Worm (Caenorhabditis elegans): ENCODE results near the gene K06A4.2.
"Not testable (repeated sequence)": the region's sequence is repeated elsewhere in the genome, so short reads cannot be mapped to it uniquely, and the experiment has no call there.

The K06A4.2 gene

DNA sequence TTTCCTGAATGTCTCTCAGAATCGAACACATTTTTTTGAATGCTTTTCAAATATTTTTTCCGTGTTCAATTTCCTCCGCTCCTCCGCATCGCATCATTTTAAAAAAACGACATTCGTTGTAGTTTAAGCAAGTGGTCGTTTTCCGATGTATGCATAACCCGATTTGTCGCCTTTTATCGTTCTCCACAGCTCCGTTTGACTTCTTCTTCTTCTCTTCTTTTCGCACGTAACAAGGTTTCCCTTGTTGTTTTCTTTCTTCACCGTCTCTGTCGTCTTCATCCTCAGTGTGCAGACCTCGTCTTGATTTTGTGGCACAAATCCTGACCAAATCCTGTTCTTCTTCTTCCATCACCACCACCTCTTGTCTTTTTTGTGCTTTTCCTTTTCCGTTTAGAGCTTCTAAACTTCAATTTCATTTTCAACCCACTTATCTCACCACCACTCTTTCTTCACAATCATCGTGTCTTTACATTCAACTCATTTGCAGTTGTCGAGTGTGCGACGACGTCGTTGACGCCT is at the start of gene K06A4.2:
Gene K06A4.2, plus strand, starts transcription at position 469 of the 519 bp plus-strand sequence.
- TF ChIP-seq che-1 (tag; optimal IDR thresholded peaks at IDR 0.05), result no peak
- peak; percentile 75 for TF ChIP-seq unc-42 (tag; optimal IDR thresholded peaks at IDR 0.05)

DNA sequence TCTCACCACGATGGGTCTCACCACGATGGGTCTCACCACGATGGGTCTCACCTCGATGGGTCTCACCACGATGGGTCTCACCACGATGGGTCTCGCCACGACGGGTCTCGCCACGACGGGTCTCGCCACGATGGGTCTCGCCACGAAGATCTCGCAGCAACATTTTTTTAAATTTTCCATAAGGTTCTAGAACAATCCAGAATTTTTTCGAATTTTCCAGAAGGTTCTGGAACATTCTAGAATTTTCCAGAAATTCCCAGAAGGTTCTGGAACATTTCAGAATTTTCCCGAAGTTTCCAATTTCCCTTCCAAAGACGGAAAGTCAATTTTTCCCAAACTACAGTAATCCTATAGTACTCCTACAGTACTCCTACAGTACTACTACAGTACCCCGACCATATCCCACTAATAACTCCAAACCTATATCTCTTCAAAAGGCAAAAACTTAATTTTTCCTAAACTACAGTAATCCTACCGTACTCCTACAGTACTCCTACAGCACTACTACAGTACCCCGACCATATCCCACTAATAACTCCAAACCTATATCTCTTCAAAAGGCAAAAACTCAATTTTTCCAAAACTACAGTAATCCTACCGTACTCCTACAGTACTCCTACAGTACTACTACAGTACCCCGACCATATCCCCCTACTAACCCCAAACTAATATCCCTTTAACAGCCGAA is 44.5 kb upstream of the K06A4.2 start, which contains the start of gene Y54B9A.1:
Gene Y54B9A.1, minus strand, starts transcription at position 235 of the 688 bp plus-strand sequence.
- TF ChIP-seq ztf-16, gmeb-2, ref-2 (tag; optimal IDR thresholded peaks at IDR 0.05): not testable (repeated sequence)

DNA sequence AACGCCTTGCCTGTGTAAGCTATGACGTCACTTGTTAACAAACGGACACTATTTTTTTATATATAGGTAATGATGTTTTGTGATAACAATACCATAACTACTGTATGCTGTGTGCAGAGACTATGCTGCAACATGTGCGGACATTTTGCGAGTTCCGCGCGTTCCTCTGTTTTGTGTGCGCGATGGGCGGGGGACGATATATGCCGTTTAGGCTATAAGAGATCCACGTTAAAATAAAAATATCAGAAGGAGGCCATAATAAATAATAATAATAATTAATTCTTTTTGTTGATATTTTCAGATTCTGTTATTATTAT is 44.0 kb upstream of the K06A4.2 start:
- no peak for TF ChIP-seq ceh-30 (tag; optimal IDR thresholded peaks at IDR 0.05)
- no peak for TF ChIP-seq K02D7.2 (tag; optimal IDR thresholded peaks at IDR 0.05)
- TF ChIP-seq tbx-2 (tag; optimal IDR thresholded peaks at IDR 0.05), result no peak
- no peak for TF ChIP-seq pqm-1 (tag; optimal IDR thresholded peaks at IDR 0.05)
- no peak for TF ChIP-seq hlh-30 (tag; optimal IDR thresholded peaks at IDR 0.05; ENCODE audit: insufficient read depth)
- TF ChIP-seq pat-9 (tag; optimal IDR thresholded peaks at IDR 0.05), result no peak
- TF ChIP-seq ceh-31 (tag; optimal IDR thresholded peaks at IDR 0.05), result no peak
- TF ChIP-seq hlh-13 (GFP tag; optimal IDR thresholded peaks at IDR 0.05), result no peak
- TF ChIP-seq ceh-14 (tag; optimal IDR thresholded peaks at IDR 0.05), result no peak
- TF ChIP-seq ceh-19 (GFP tag; optimal IDR thresholded peaks at IDR 0.05), result no peak
- TF ChIP-seq pros-1 (tag; optimal IDR thresholded peaks at IDR 0.05), result no peak
- TF ChIP-seq hlh-15 (tag; optimal IDR thresholded peaks at IDR 0.05), result no peak
- no peak for TF ChIP-seq dve-1 (tag; optimal IDR thresholded peaks at IDR 0.05)
- TF ChIP-seq ets-4 (tag; optimal IDR thresholded peaks at IDR 0.05), result no peak

- TF ChIP-seq hlh-6 (tag; optimal IDR thresholded peaks at IDR 0.05), result no peak
- no peak for TF ChIP-seq ceh-24 (tag; optimal IDR thresholded peaks at IDR 0.05)
- no peak for TF ChIP-seq pha-4 (tag; optimal IDR thresholded peaks at IDR 0.05)
- TF ChIP-seq hlh-13 (GFP tag; optimal IDR thresholded peaks at IDR 0.05), result no peak
- no peak for TF ChIP-seq sdc-2 (tag; optimal IDR thresholded peaks at IDR 0.05)
- no peak for TF ChIP-seq rnt-1 (tag; optimal IDR thresholded peaks at IDR 0.05)
Measured at ce11 chrV:9441046-9441445, 43.0 kb upstream of the K06A4.2 start.

DNA sequence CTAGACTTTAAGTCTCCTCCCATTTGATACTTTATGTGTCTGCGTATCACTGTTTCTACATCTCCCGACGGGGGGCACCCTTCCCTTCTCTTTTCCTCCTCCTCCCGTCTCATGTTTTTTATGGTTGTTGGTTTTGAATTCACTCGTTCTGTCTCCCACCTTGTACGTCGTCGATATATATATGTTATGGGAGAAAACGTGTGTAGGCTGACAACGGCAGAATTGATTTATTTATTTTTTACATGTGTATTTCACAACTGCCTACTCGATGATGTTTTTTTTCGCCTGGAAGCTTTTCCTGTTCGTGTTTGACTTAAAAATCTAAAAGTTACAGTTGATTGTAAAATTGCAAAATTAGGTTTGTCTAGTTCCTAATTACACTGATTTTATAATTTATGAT is 41.5 kb upstream of the K06A4.2 start:
- TF ChIP-seq ceh-34 (tag; optimal IDR thresholded peaks at IDR 0.05), result peak; percentile 15
- no peak for TF ChIP-seq tbx-2 (tag; optimal IDR thresholded peaks at IDR 0.05)

ce11 chrV:9443109-9443508 is 40.9 kb upstream of the K06A4.2 start:
- TF ChIP-seq fkh-6 (tag; optimal IDR thresholded peaks at IDR 0.05) (no peak), pqm-1 (tag; optimal IDR thresholded peaks at IDR 0.05) (peak; percentile 35), elt-2 (tag; optimal IDR thresholded peaks at IDR 0.05) (peak; percentile 88), unc-86 (tag; optimal IDR thresholded peaks at IDR 0.05) (no peak)

- TF ChIP-seq ceh-14 (tag; optimal IDR thresholded peaks at IDR 0.05) (no peak), F13H6.1 (tag; optimal IDR thresholded peaks at IDR 0.05) (no peak), hlh-8 (tag; optimal IDR thresholded peaks at IDR 0.05) (no peak), dmd-4 (tag; optimal IDR thresholded peaks at IDR 0.05; ENCODE audit: borderline replicate concordance) (no peak), sox-2 (GFP tag; IDR thresholded peaks at IDR 0.05) (no peak), tbx-7 (tag; optimal IDR thresholded peaks at IDR 0.05) (no peak), mec-3 (tag; optimal IDR thresholded peaks at IDR 0.05; ENCODE audit: borderline replicate concordance) (no peak), ama-1 (optimal IDR thresholded peaks at IDR 0.05) (no peak), ceh-45 (GFP tag; IDR thresholded peaks at IDR 0.05) (no peak), ztf-16 (tag; optimal IDR thresholded peaks at IDR 0.05) (no peak), ahr-1 (tag; optimal IDR thresholded peaks at IDR 0.05) (no peak), pqm-1 (tag; optimal IDR thresholded peaks at IDR 0.05) (no peak), pha-4 (tag; optimal IDR thresholded peaks at IDR 0.05) (no peak), pros-1 (tag; optimal IDR thresholded peaks at IDR 0.05) (no peak)
Measured at ce11 chrV:9443748-9444147, 40.3 kb upstream of the K06A4.2 start, which contains the start of gene wdr-62. TSS of gene wdr-62 (plus strand) at chrV:9444048.
